Worm (Caenorhabditis elegans) whole organism, L4 larva: ENCODE measurements around the gene B0281.3.
"Not testable (repeated sequence)": the region's sequence is repeated elsewhere in the genome, so short reads cannot be mapped to it uniquely, and the experiment has no call there.

Experiments used
- F10B5.3 ChIP-seq: sonication (generic microtip); optimal IDR thresholded peaks from 2 replicates; lab custom pipeline; 2016; ENCODE audit warnings: mild to moderate bottlenecking, missing genetic modification characterization, missing compliant biosample characterization
- R02D3.7 ChIP-seq: fragments of 150-350 bp; sonication (generic microtip); optimal IDR thresholded peaks from 3 replicates; lab custom pipeline; 2014; ENCODE audit warnings: missing biosample characterization, missing genetic modification characterization
- T20F7.1 ChIP-seq: fragments of 200-800 bp; sonication (Bioruptor generic); optimal IDR thresholded peaks from 2 replicates; lab custom pipeline; 2018; ENCODE audit warnings: mild to moderate bottlenecking, missing genetic modification characterization, missing compliant biosample characterization
- Y48G9A.11 ChIP-seq: fragments of 200-800 bp; sonication (Bioruptor generic); IDR thresholded peaks from 2 replicates; pipeline ENCODE4 v1.3.6; 2022; ENCODE audit warnings: missing genetic modification reagents, missing genetic modification characterization, missing compliant biosample characterization
- Y5F2A.4 ChIP-seq: fragments of 200-800 bp; sonication (Bioruptor generic); optimal IDR thresholded peaks from 2 replicates; lab custom pipeline; 2018; ENCODE audit warnings: mild to moderate bottlenecking, missing genetic modification characterization, missing compliant biosample characterization
- aly-2 ChIP-seq: sonication (generic microtip); optimal IDR thresholded peaks from 2 replicates; lab custom pipeline; 2018; ENCODE audit warnings: missing biosample characterization, missing genetic modification characterization
- ama-1 ChIP-seq: fragments of 150-350 bp; optimal IDR thresholded peaks from 2 replicates; lab custom pipeline; 2014; ENCODE audit warnings: inconsistent platforms, mixed read lengths
- arid-1 ChIP-seq: fragments of 200-800 bp; sonication (Bioruptor generic); conservative IDR thresholded peaks from 2 replicates; pipeline ENCODE4 v1.3.6; 2022; ENCODE audit warnings: missing genetic modification reagents, missing genetic modification characterization, missing compliant biosample characterization
- attf-4 ChIP-seq: sonication (generic microtip); optimal IDR thresholded peaks from 3 replicates; lab custom pipeline; 2017; ENCODE audit warnings: missing biosample characterization, missing genetic modification characterization
- ceh-20 ChIP-seq: fragments of 200-800 bp; sonication (Bioruptor generic); IDR thresholded peaks from 2 replicates; pipeline ENCODE4 v1.3.6; 2022; ENCODE audit warnings: missing genetic modification reagents, missing genetic modification characterization, missing compliant biosample characterization
- daf-19 ChIP-seq: fragments of 200-800 bp; sonication (Bioruptor generic); conservative IDR thresholded peaks from 2 replicates; pipeline ENCODE4 v1.3.6; 2022; ENCODE audit warnings: missing genetic modification characterization, missing compliant biosample characterization
- dpl-1 ChIP-seq: fragments of 150-350 bp; optimal IDR thresholded peaks from 2 replicates; lab custom pipeline; 2014; ENCODE audit warnings: missing biosample characterization, missing genetic modification reagents, missing genetic modification characterization
- egl-43 ChIP-seq: fragments of 200-800 bp; sonication (Bioruptor generic); IDR thresholded peaks from 2 replicates; pipeline ENCODE4 v1.3.6; 2022; ENCODE audit warnings: missing genetic modification reagents, missing genetic modification characterization, missing compliant biosample characterization
- gei-8 ChIP-seq: fragments of 200-800 bp; sonication (Bioruptor generic); optimal IDR thresholded peaks from 2 replicates; lab custom pipeline; 2018; ENCODE audit warnings: mild to moderate bottlenecking, missing genetic modification characterization, missing compliant biosample characterization
- hif-1 ChIP-seq, 2 experiments: sonication (generic microtip); optimal IDR thresholded peaks; 2 replicates each; lab custom pipeline; 2016 to 2017; ENCODE audit warnings: missing compliant biosample characterization in 2 of 2, missing genetic modification characterization in 2 of 2, missing genetic modification reagents in 2 of 2, missing genotype in 2 of 2, mild to moderate bottlenecking in 1 of 2
- hlh-30 ChIP-seq: sonication (generic microtip); optimal IDR thresholded peaks from 2 replicates; lab custom pipeline; 2017; ENCODE audit warnings: antibody characterized with exemption, mild to moderate bottlenecking, missing genetic modification characterization, missing compliant biosample characterization; ENCODE audit not compliant: insufficient read depth
- lsy-2 ChIP-seq, 2 experiments: fragments of 150-350 bp in 1 of 2; sonication (generic microtip) in 1 of 2; optimal IDR thresholded peaks; 2 replicates each; lab custom pipeline; 2014 to 2017; ENCODE audit warnings: missing biosample characterization in 2 of 2, missing genetic modification characterization in 2 of 2
- mes-2 ChIP-seq: sonication (generic microtip); optimal IDR thresholded peaks from 2 replicates; lab custom pipeline; 2016; ENCODE audit warnings: missing genotype, mild to moderate bottlenecking, missing genetic modification characterization, missing compliant biosample characterization; ENCODE audit not compliant: poor library complexity, severe bottlenecking
- nhr-102 ChIP-seq: sonication (generic microtip); optimal IDR thresholded peaks from 2 replicates; lab custom pipeline; 2016; ENCODE audit warnings: mild to moderate bottlenecking, missing genetic modification characterization, moderate library complexity, missing compliant biosample characterization
- nhr-11 ChIP-seq: fragments of 150-350 bp; optimal IDR thresholded peaks from 2 replicates; lab custom pipeline; 2014; ENCODE audit warnings: missing biosample characterization, missing genetic modification characterization
- nhr-25 ChIP-seq: sonication (generic microtip); optimal IDR thresholded peaks from 2 replicates; lab custom pipeline; 2017; ENCODE audit warnings: missing genetic modification characterization, mild to moderate bottlenecking, missing compliant biosample characterization, antibody characterized with exemption, moderate library complexity, borderline replicate concordance; ENCODE audit not compliant: insufficient read depth
- nhr-28 ChIP-seq: fragments of 150-350 bp; optimal IDR thresholded peaks from 2 replicates; lab custom pipeline; 2014; ENCODE audit warnings: missing biosample characterization, missing genetic modification characterization
- php-3 ChIP-seq: fragments of 200-800 bp; sonication (Bioruptor generic); IDR thresholded peaks from 2 replicates; pipeline ENCODE4 v1.3.6; 2022; ENCODE audit warnings: missing genetic modification reagents, missing genetic modification characterization, missing compliant biosample characterization
- set-16 ChIP-seq: fragments of 200-800 bp; sonication (Bioruptor generic); IDR thresholded peaks from 2 replicates; pipeline ENCODE4 v1.3.6; 2022; ENCODE audit warnings: missing genetic modification reagents, missing genetic modification characterization, missing compliant biosample characterization
- spr-3 ChIP-seq: fragments of 200-800 bp; sonication (Bioruptor generic); optimal IDR thresholded peaks from 2 replicates; lab custom pipeline; 2018; ENCODE audit warnings: mild to moderate bottlenecking, missing genetic modification characterization, missing compliant biosample characterization
- unc-62 ChIP-seq, 3 experiments: fragments of 150-350 bp in 1 of 3; sonication (generic microtip); optimal IDR thresholded peaks in 2 of 3; peaks in 1 of 3; 1 replicate in 1 of 3; 2 replicates in 2 of 3; lab custom pipeline; 2014 to 2017; ENCODE audit warnings: missing biosample characterization in 3 of 3, missing genetic modification characterization in 3 of 3, missing genetic modification reagents in 3 of 3, missing genotype in 1 of 3
- vab-7 ChIP-seq: fragments of 200-800 bp; sonication (Bioruptor generic); IDR thresholded peaks from 2 replicates; pipeline ENCODE4 v1.3.6; 2022; ENCODE audit warnings: missing genetic modification reagents, missing genetic modification characterization, missing compliant biosample characterization
- zfp-2 ChIP-seq: sonication (generic microtip); optimal IDR thresholded peaks from 2 replicates; lab custom pipeline; 2016; ENCODE audit warnings: mild to moderate bottlenecking, missing genetic modification characterization, missing compliant biosample characterization
- zip-11 ChIP-seq: fragments of 200-800 bp; sonication (Bioruptor generic); IDR thresholded peaks from 2 replicates; pipeline ENCODE4 v1.3.6; 2022; ENCODE audit warnings: missing genetic modification characterization, missing compliant biosample characterization

Gene B0281.3

DNA sequence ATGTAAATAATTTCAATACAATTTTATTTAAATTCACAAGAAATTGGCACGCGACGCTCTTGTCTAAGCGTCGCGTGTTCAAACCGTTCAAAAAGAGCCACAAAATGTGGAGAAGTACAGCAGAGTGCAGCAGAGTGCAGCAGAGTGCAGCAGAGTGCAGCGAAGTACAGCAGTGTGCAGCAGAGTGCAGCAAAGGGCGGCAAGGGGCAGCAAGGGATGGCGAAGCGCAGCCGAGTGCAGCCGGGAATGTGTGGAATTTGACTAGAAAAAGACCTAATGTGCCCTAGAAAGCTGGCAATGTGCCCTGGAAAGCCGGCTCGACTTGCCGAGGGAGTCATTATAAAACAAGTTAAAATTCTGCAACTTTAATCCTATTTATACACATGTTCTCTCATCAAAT, 27.6 kb upstream of the B0281.3 start, which contains the start of gene K09F6.6 (continued):
- TF ChIP-seq nhr-102 (tag; lab: Kevin White, UChicago): no peak
- no peak for TF ChIP-seq arid-1 (GFP tag; lab: Robert Waterston, UW)
- TF ChIP-seq mes-2 (tag; lab: Kevin White, UChicago): no peak
- TF ChIP-seq set-16 (GFP tag; lab: Robert Waterston, UW): peak; percentile 70
- no peak for TF ChIP-seq nhr-25

DNA sequence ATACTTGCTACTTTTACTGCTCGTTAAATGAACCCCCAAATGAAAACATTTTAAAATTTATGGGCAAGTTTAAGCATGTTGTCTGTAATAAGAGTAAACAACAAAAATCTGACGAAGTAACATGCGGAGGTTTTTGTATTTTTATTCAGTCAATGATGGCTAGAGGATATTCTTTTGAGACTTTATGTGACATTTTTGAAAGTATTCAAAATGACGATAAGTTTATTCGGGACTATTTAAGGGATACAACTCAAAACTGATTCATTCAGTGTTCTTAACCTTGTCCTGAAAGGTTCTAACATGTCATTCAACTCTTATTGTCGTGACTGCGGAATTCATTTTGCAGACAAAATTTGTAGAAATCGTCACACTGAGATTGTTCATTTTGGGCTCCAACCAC, 27.0 kb upstream of the B0281.3 start, which contains the start of gene K09F6.11:
Gene K09F6.11, plus strand, starts transcription at position 301 of the 400 bp plus-strand sequence.
- no peak for TF ChIP-seq nhr-11 (tag; lab: Kevin White, UChicago)
- TF ChIP-seq unc-62 (GFP tag; optimal IDR thresholded peaks at IDR 0.05 in 1 of 2; lab: Kevin White, UChicago): peak in 1 of 2 experiments; percentile 48
- TF ChIP-seq unc-62 (tag; optimal IDR thresholded peaks at IDR 0.05; lab: Kevin White, UChicago): no peak

DNA sequence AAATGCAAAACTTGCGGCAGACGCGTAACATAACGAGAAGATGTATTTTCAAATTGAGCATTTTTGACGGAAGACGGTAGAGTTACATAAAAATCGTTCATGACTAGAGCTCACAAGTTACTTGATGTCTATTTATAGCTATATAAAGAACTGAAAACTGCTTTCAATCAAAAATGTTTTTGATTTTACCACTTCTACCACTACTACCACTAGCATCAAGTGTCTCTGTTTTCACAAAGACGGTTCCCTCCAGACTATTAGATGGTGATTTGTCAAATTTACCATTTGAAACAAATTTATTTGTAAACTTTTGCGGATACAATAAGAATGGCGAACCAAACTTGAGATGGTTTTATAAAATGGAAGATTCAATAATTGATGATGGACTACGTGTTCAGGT, 24.2 kb upstream of the B0281.3 start, which contains the start of gene K09F6.9:
Gene K09F6.9, minus strand, starts transcription at position 101 of the 400 bp plus-strand sequence.
- TF ChIP-seq F10B5.3 (tag; lab: Kevin White, UChicago); lsy-2 (tag; optimal IDR thresholded peaks at IDR 0.05; lab: Kevin White, UChicago); daf-19 (GFP tag; lab: Robert Waterston, UW): not testable (repeated sequence)

DNA sequence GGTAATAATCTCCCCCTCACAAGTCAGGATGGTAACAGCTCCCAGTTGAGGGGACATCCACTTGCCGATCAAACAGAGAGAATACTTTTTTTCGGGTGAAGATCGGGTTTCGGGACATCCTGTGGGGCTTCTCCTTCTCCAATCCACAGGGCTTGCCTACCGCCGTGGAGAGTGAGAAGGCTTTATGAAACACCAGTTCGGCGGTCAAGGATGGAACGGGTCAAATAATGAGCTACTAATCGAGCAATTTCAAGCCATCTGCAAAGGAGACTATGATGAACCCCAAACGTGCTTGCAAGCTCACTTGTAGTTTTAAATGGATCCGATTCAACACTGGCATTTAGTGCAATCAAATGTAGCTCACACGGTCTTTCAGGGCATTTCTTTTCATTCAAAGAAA, 22.1 kb upstream of the B0281.3 start:
- TF ChIP-seq zip-11 (GFP tag; lab: Robert Waterston, UW) (no peak), arid-1 (GFP tag; lab: Robert Waterston, UW) (no peak), unc-62 (GFP tag; optimal IDR thresholded peaks at IDR 0.05 in 1 of 2; lab: Kevin White, UChicago) (peak in 1 of 2 experiments; percentile 92), unc-62 (tag; optimal IDR thresholded peaks at IDR 0.05; lab: Kevin White, UChicago) (no peak)

DNA sequence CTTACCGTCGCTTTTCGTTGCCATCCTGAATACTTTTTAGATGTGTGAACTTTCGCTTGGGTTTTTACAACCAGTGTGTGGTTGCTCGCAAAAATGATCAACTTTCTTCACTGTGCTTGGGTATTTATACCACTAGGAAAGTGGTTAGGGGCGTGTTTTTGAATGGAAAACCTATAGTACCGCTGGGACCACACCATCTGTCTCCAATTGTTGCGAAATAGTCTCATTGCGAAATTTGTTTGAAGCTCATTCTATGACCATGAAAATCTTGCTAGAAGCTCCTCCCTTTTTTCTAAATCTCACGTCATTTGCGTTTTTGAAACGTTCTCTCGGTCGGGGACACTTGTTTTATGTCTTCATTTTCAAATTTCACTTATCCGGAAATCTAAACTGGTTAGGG, 18.0 kb upstream of the B0281.3 start, which contains the start of the genes K09F6.10 and K09F6.13:
Gene K09F6.10, minus strand, starts transcription at position 86 of the 400 bp plus-strand sequence.
Gene K09F6.13, plus strand, starts transcription at position 317 of the 400 bp plus-strand sequence.
- TF ChIP-seq dpl-1 (GFP tag; lab: Kevin White, UChicago): no peak
- TF ChIP-seq php-3 (GFP tag; lab: Robert Waterston, UW): no peak
- no peak for TF ChIP-seq aly-2 (tag; lab: Kevin White, UChicago)
- TF ChIP-seq zfp-2 (tag; lab: Kevin White, UChicago): no peak
- TF ChIP-seq spr-3 (GFP tag; lab: Kevin White, UChicago): no peak
- no peak for TF ChIP-seq Y5F2A.4 (GFP tag; lab: Kevin White, UChicago)
- TF ChIP-seq nhr-28: no peak
- TF ChIP-seq egl-43: no peak
- no peak for TF ChIP-seq ama-1 (lab: Kevin White, UChicago)
- no peak for TF ChIP-seq hlh-30
- TF ChIP-seq R02D3.7: no peak
- no peak for TF ChIP-seq hif-1 (tag; optimal IDR thresholded peaks at IDR 0.05; lab: Kevin White, UChicago)
- TF ChIP-seq lsy-2 (tag; optimal IDR thresholded peaks at IDR 0.05; lab: Kevin White, UChicago): no peak
- no peak for TF ChIP-seq Y48G9A.11
- TF ChIP-seq T20F7.1 (GFP tag; lab: Kevin White, UChicago): no peak
- TF ChIP-seq ceh-20 (GFP tag; lab: Robert Waterston, UW): no peak

DNA sequence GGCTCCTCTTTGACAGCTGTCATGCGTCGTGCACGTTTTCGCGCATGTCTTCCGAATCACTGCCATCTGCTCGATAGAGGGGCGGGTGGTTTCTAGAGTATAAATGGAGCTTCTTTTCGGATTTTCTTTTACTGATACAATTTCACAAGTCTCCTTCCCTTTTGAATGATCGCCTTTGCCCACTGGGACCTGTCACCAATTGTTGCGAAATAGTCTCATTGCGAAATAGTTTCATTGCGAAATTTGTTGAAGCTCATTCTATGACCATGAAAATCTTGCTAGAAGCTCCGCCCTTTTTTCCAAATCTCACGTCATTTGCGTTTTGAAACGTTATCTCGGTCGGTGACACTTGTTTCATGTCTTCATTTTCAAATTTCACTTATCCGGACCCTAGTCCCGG, 17.4 kb upstream of the B0281.3 start:
- TF ChIP-seq attf-4 (tag; lab: Kevin White, UChicago) (no peak), vab-7 (GFP tag; lab: Robert Waterston, UW) (peak; percentile 55; the same call in 1 of the 2 replicates), hif-1 (tag; optimal IDR thresholded peaks at IDR 0.05; lab: Kevin White, UChicago) (peak in 1 of 2 experiments; percentile 16), ceh-20 (GFP tag; lab: Robert Waterston, UW) (peak; percentile 72; the same call in 1 of the 2 replicates), gei-8 (GFP tag; lab: Kevin White, UChicago) (no peak), unc-62 (GFP tag; optimal IDR thresholded peaks at IDR 0.05 in 1 of 2; lab: Kevin White, UChicago) (peak in 1 of 2 experiments; percentile 95), unc-62 (tag; optimal IDR thresholded peaks at IDR 0.05; lab: Kevin White, UChicago) (no peak), nhr-11 (tag; lab: Kevin White, UChicago) (peak; percentile 22)
